Fruit fly (Drosophila melanogaster): ENCODE data around the gene ifc.

Gene ifc

DNA sequence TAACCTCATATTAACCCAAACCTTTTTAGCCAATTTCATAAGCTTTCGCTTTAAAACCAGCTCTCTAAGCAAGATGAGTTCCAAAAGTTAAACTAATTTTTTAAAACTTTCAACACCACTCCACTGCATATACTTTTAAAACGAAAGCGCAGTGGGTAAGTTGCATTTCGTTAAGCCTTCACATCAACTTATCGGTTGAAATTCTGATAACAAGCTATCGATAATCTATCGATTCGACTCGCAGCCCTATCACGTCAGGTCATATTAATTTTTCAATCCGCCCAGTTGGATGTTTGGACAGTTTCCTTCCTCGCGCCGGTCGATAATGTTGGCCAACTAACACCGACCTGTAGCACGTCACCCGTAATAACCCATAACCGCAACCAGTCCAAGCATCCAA is at the start of gene ifc (continued):
- TF ChIP-seq CG33557 (GFP tag; optimal IDR thresholded peaks at IDR 0.05): peak; percentile 44
- TF ChIP-seq CG2120 (GFP tag; optimal IDR thresholded peaks at IDR 0.05): peak; percentile 80
- TF ChIP-seq Deaf1 (tag; optimal IDR thresholded peaks at IDR 0.05): peak; percentile 3
- TF ChIP-seq sens-2 (GFP tag; IDR thresholded peaks at IDR 0.05): no peak
- TF ChIP-seq Atf-2 (GFP tag; optimal IDR thresholded peaks at IDR 0.05): peak; percentile 45
- no peak for TF ChIP-seq CG4404 (GFP tag; IDR thresholded peaks at IDR 0.05)
- TF ChIP-seq D19A (tag; optimal IDR thresholded peaks at IDR 0.05): peak; percentile 34
- TF ChIP-seq Fer2 (tag; optimal IDR thresholded peaks at IDR 0.05): peak; percentile 10
- no peak for TF ChIP-seq gt (GFP tag; IDR thresholded peaks at IDR 0.05)
- TF ChIP-seq ind (GFP tag; optimal IDR thresholded peaks at IDR 0.05): peak; percentile 55
- TF ChIP-seq CG3847 (GFP tag; IDR thresholded peaks at IDR 0.05): no peak
- TF ChIP-seq CG1832 (GFP tag; optimal IDR thresholded peaks at IDR 0.05): no peak
- TF ChIP-seq CG7357 (GFP tag; IDR thresholded peaks at IDR 0.05): peak; percentile 99
- peak; percentile 55 for TF ChIP-seq sd (tag; optimal IDR thresholded peaks at IDR 0.05)
- peak; percentile 12 for TF ChIP-seq Sry-β (GFP tag; optimal IDR thresholded peaks at IDR 0.05)
- TF ChIP-seq Nf-YA (GFP tag; IDR thresholded peaks at IDR 0.05): no peak
- peak; percentile 28 for TF ChIP-seq nerfin-1 (tag; optimal IDR thresholded peaks at IDR 0.05)
- TF ChIP-seq Gug (GFP tag; IDR thresholded peaks at IDR 0.05): peak; percentile 51; the same call in 3 of the 4 replicates
- TF ChIP-seq CG11723 (GFP tag; optimal IDR thresholded peaks at IDR 0.05): peak; percentile 7
- peak in 1 of 2 experiments; percentile 80 for TF ChIP-seq Dfd (GFP tag; optimal IDR thresholded peaks at IDR 0.05)

DNA sequence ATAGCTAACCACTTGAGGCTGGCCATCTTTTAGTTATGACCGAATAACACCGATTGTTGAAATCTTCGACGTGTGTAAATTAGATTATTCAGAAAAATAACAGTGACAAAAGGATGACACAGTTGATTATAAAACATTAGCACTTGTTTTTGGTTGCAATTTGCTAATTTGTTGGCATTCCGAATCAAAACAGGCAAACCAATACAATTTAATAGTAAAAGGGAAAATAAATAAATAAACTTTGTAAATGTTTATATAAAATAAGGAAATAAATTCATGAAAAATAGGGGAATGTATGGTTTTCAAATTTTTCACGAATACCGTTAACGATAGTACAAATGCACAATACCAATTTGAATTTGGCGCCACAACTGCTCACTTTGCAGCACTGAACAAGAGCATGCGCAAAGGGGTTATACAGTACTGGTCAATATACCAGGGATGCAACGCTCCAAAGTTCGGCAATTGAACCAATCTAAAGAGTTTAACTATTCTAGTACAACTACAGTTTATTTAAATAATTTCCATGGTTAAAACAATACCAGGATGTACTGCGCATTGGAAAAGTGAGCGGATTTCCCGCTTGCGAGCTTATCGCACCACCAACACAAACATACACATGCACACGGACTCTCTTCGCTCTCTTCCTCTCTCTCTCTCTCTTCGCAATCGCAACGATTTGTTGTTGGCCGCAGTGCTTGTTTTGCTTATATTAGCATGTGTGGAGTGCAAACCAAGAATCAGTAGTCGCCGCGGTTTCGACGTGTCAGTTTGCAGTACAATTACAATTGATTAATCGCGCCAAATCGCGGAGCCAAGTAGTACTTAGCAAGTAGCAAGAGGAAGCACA is 42.7 kb upstream of the ifc start, which contains the start of the genes Sfp26Ad and Gpdh1:
Sfp26Ad (minus strand) TSS at position 76 of the 850 bp plus-strand sequence.
Gpdh1 (plus strand) TSS at position 415 of the 850 bp plus-strand sequence.
- no peak for TF ChIP-seq dm (GFP tag; optimal IDR thresholded peaks at IDR 0.05)
- TF ChIP-seq CG16863 (GFP tag; optimal IDR thresholded peaks at IDR 0.05): peak; percentile 46
- TF ChIP-seq CG4360 (GFP tag; IDR thresholded peaks at IDR 0.05): peak; percentile 73
- peak; percentile 58 for TF ChIP-seq emc (GFP tag; optimal IDR thresholded peaks at IDR 0.05)
- no peak for TF ChIP-seq CG11093 (GFP tag; IDR thresholded peaks at IDR 0.05)
- peak; percentile 33 for TF ChIP-seq Abd-B (GFP tag; optimal IDR thresholded peaks at IDR 0.05)
- TF ChIP-seq CG14860 (GFP tag; IDR thresholded peaks at IDR 0.05; ENCODE audit: partially characterized antibody): no peak
- TF ChIP-seq CG15514 (GFP tag; optimal IDR thresholded peaks at IDR 0.05): peak; percentile 97
- TF ChIP-seq CG10321 (GFP tag; IDR thresholded peaks at IDR 0.05): no peak
- peak; percentile 74 for TF ChIP-seq Xrp1 (GFP tag; IDR thresholded peaks at IDR 0.05)
- peak; percentile 13 for TF ChIP-seq CG4707 (GFP tag; optimal IDR thresholded peaks at IDR 0.05)
- TF ChIP-seq CG3838 (GFP tag; optimal IDR thresholded peaks at IDR 0.05): peak; percentile 18
- TF ChIP-seq CG8765 (GFP tag; IDR thresholded peaks at IDR 0.05): no peak
- TF ChIP-seq phol (tag; optimal IDR thresholded peaks at IDR 0.05): peak; percentile 50
- TF ChIP-seq CG31441 (GFP tag; IDR thresholded peaks at IDR 0.05): peak; percentile 50
- TF ChIP-seq ERR (GFP tag; optimal IDR thresholded peaks at IDR 0.05): peak; percentile 72
- TF ChIP-seq CG8924 (tag; optimal IDR thresholded peaks at IDR 0.05): peak; percentile 75
- TF ChIP-seq run (tag; optimal IDR thresholded peaks at IDR 0.05): peak; percentile 40
- TF ChIP-seq D19B (GFP tag; optimal IDR thresholded peaks at IDR 0.05): peak; percentile 41
- TF ChIP-seq mld (GFP tag; IDR thresholded peaks at IDR 0.05; ENCODE audit: partially characterized antibody): no peak
- peak; percentile 65 for TF ChIP-seq sisA (GFP tag; IDR thresholded peaks at IDR 0.05)
- no peak for TF ChIP-seq CG11560 (tag; IDR thresholded peaks at IDR 0.05)
- TF ChIP-seq Dfd (GFP tag; optimal IDR thresholded peaks at IDR 0.05): no peak
- TF ChIP-seq CG3163 (GFP tag; optimal IDR thresholded peaks at IDR 0.05): peak; percentile 80
- peak; percentile 84 for TF ChIP-seq Rfx (GFP tag; IDR thresholded peaks at IDR 0.05)
- peak; percentile 60 for TF ChIP-seq salm (tag; optimal IDR thresholded peaks at IDR 0.05)
- no peak for TF ChIP-seq Stat92E (GFP tag; optimal IDR thresholded peaks at IDR 0.05)
- peak; percentile 53; the same call in 1 of the 2 replicates for TF ChIP-seq CG1024 (GFP tag; IDR thresholded peaks at IDR 0.05)
- peak; percentile 99 for TF ChIP-seq Dp (GFP tag; optimal IDR thresholded peaks at IDR 0.05)
- TF ChIP-seq crc (GFP tag; optimal IDR thresholded peaks at IDR 0.05): peak; percentile 63

Data from whole organism, embryonic.